Fruit fly (Drosophila melanogaster) whole organism, embryonic: ENCODE measurements around the gene CG32413.

Experiments
- B-H1 ChIP-seq: fragments of 200-800 bp; sonication (Bioruptor generic); IDR thresholded peaks from 3 replicates; pipeline ENCODE4 v1.3.6; 2022; ENCODE audit warnings: missing biosample characterization, missing genetic modification characterization
- CG10267 ChIP-seq: fragments of 200-800 bp; sonication (Bioruptor generic); optimal IDR thresholded peaks from 2 replicates; lab custom pipeline; 2018; ENCODE audit warnings: missing biosample characterization, mild to moderate bottlenecking, missing genetic modification characterization, moderate library complexity
- CG10654 ChIP-seq: fragments of 200-800 bp; sonication (Bioruptor generic); optimal IDR thresholded peaks from 2 replicates; lab custom pipeline; 2016; ENCODE audit warnings: missing biosample characterization, missing genetic modification characterization
- CG11093 ChIP-seq: fragments of 200-800 bp; sonication (Bioruptor generic); IDR thresholded peaks from 3 replicates; pipeline ENCODE4 v1.3.6; 2022; ENCODE audit warnings: missing biosample characterization, missing genetic modification characterization
- CG11696 ChIP-seq: fragments of 200-800 bp; sonication (Bioruptor generic); IDR thresholded peaks from 2 replicates; pipeline ENCODE4 v1.3.6; 2022; ENCODE audit warnings: missing biosample characterization, missing genetic modification characterization
- CG12104 ChIP-seq: fragments of 200-800 bp; sonication (Bioruptor generic); optimal IDR thresholded peaks from 3 replicates; lab custom pipeline; 2016; ENCODE audit warnings: missing biosample characterization, missing genetic modification characterization
- CG12391 ChIP-seq: fragments of 200-800 bp; sonication (Bioruptor generic); optimal IDR thresholded peaks from 3 replicates; lab custom pipeline; 2018; ENCODE audit warnings: missing biosample characterization, mild to moderate bottlenecking, missing genetic modification characterization, moderate library complexity
- CG13775 ChIP-seq: fragments of 200-800 bp; sonication (Bioruptor generic); optimal IDR thresholded peaks from 3 replicates; lab custom pipeline; 2017; ENCODE audit warnings: missing biosample characterization, mild to moderate bottlenecking, missing genetic modification characterization
- CG14965 ChIP-seq: fragments of 200-800 bp; sonication (Bioruptor generic); optimal IDR thresholded peaks from 2 replicates; lab custom pipeline; 2016; ENCODE audit warnings: missing biosample characterization, missing genetic modification characterization, borderline replicate concordance
- CG15269 ChIP-seq: fragments of 200-800 bp; sonication (Bioruptor generic); optimal IDR thresholded peaks from 2 replicates; lab custom pipeline; 2018; ENCODE audit warnings: missing biosample characterization, mild to moderate bottlenecking, missing genetic modification characterization, moderate library complexity
- CG1603 ChIP-seq: fragments of 200-800 bp; sonication (Bioruptor generic); optimal IDR thresholded peaks from 2 replicates; lab custom pipeline; 2019; ENCODE audit warnings: missing biosample characterization, mild to moderate bottlenecking, missing genetic modification characterization, moderate library complexity
- CG17568 ChIP-seq: fragments of 200-800 bp; sonication (Bioruptor generic); optimal IDR thresholded peaks from 2 replicates; lab custom pipeline; 2018; ENCODE audit warnings: missing biosample characterization, mild to moderate bottlenecking, missing genetic modification characterization, moderate library complexity
- CG18262 ChIP-seq: fragments of 200-800 bp; optimal IDR thresholded peaks from 3 replicates; lab custom pipeline; 2019; ENCODE audit warnings: missing biosample characterization, mild to moderate bottlenecking, missing genetic modification characterization, moderate library complexity
- CG30020 ChIP-seq: fragments of 200-800 bp; optimal IDR thresholded peaks from 2 replicates; lab custom pipeline; 2019; ENCODE audit warnings: missing biosample characterization, mild to moderate bottlenecking, missing genetic modification characterization, moderate library complexity
- CG30403 ChIP-seq: fragments of 200-800 bp; sonication (Bioruptor generic); optimal IDR thresholded peaks from 3 replicates; lab custom pipeline; 2016; ENCODE audit warnings: missing biosample characterization, missing genetic modification characterization
- CG32767 ChIP-seq: fragments of 200-800 bp; sonication (Bioruptor generic); IDR thresholded peaks from 2 replicates; pipeline ENCODE4 v1.3.6; 2022; ENCODE audit warnings: missing biosample characterization, missing genetic modification characterization
- CG3281 ChIP-seq: fragments of 200-800 bp; sonication (Bioruptor generic); optimal IDR thresholded peaks from 3 replicates; lab custom pipeline; 2017; ENCODE audit warnings: missing biosample characterization, mild to moderate bottlenecking, missing genetic modification characterization
- CG4360 ChIP-seq: fragments of 200-800 bp; sonication (Bioruptor generic); IDR thresholded peaks from 2 replicates; pipeline ENCODE4 v1.3.6; 2022; ENCODE audit warnings: missing biosample characterization, missing genetic modification characterization
- CG6689 ChIP-seq: fragments of 200-800 bp; sonication (Bioruptor generic); IDR thresholded peaks from 2 replicates; pipeline ENCODE4 v1.3.6; 2022; ENCODE audit warnings: missing biosample characterization, missing genetic modification characterization
- CG6813 ChIP-seq: fragments of 200-800 bp; sonication (Bioruptor generic); optimal IDR thresholded peaks from 2 replicates; lab custom pipeline; 2017; ENCODE audit warnings: missing biosample characterization, missing genetic modification characterization, mild to moderate bottlenecking, moderate library complexity, missing genetic modification reagents
- CG7271 ChIP-seq: fragments of 200-800 bp; sonication (Bioruptor generic); optimal IDR thresholded peaks from 2 replicates; lab custom pipeline; 2018; ENCODE audit warnings: missing biosample characterization, mild to moderate bottlenecking, missing genetic modification characterization, moderate library complexity
- CG7556 ChIP-seq: fragments of 200-800 bp; sonication (Bioruptor generic); optimal IDR thresholded peaks from 2 replicates; lab custom pipeline; 2017; ENCODE audit warnings: missing biosample characterization, mild to moderate bottlenecking, missing genetic modification characterization
- CG7987 ChIP-seq: fragments of 200-800 bp; sonication (Bioruptor generic); optimal IDR thresholded peaks from 2 replicates; lab custom pipeline; 2018; ENCODE audit warnings: missing biosample characterization, mild to moderate bottlenecking, missing genetic modification characterization, moderate library complexity
- CG8924 ChIP-seq: fragments of 200-800 bp; optimal IDR thresholded peaks from 3 replicates; lab custom pipeline; 2019; ENCODE audit warnings: missing biosample characterization, mild to moderate bottlenecking, missing genetic modification characterization, moderate library complexity
- CG9215 ChIP-seq: fragments of 200-800 bp; sonication (Bioruptor generic); IDR thresholded peaks from 2 replicates; pipeline ENCODE4 v1.3.6; 2022; ENCODE audit warnings: missing biosample characterization, missing genetic modification characterization
- CG9817 ChIP-seq: fragments of 200-800 bp; sonication (Bioruptor generic); optimal IDR thresholded peaks from 2 replicates; lab custom pipeline; 2018; ENCODE audit warnings: missing biosample characterization, mild to moderate bottlenecking, missing genetic modification characterization, moderate library complexity
- Deaf1 ChIP-seq: fragments of 200-800 bp; optimal IDR thresholded peaks from 3 replicates; lab custom pipeline; 2019; ENCODE audit warnings: missing biosample characterization, mild to moderate bottlenecking, missing genetic modification characterization, moderate library complexity
- E2f2 ChIP-seq: fragments of 200-800 bp; sonication (Bioruptor generic); IDR thresholded peaks from 2 replicates; pipeline ENCODE4 v1.3.6; 2022; ENCODE audit warnings: missing biosample characterization, missing genetic modification characterization
- Fer3 ChIP-seq: fragments of 200-800 bp; sonication (Bioruptor generic); optimal IDR thresholded peaks from 2 replicates; lab custom pipeline; 2018; ENCODE audit warnings: missing biosample characterization, mild to moderate bottlenecking, missing genetic modification characterization, moderate library complexity
- GATAe ChIP-seq: fragments of 200-800 bp; sonication (Bioruptor generic); conservative IDR thresholded peaks from 2 replicates; pipeline ENCODE4 v1.3.6; 2022; ENCODE audit warnings: missing biosample characterization, missing genetic modification characterization
- Hmr ChIP-seq: fragments of 200-800 bp; sonication (Bioruptor generic); optimal IDR thresholded peaks from 3 replicates; lab custom pipeline; 2017; ENCODE audit warnings: mild to moderate bottlenecking, missing biosample characterization, missing genetic modification reagents, missing genetic modification characterization
- Lim3 ChIP-seq: fragments of 200-800 bp; sonication (Bioruptor generic); IDR thresholded peaks from 2 replicates; pipeline ENCODE4 v1.3.6; 2022; ENCODE audit warnings: missing biosample characterization, missing genetic modification characterization
- Mad ChIP-seq: fragments of 200-800 bp; sonication (Bioruptor generic); optimal IDR thresholded peaks from 2 replicates; lab custom pipeline; 2016; ENCODE audit warnings: missing biosample characterization, missing genetic modification characterization
- Side ChIP-seq: fragments of 200-800 bp; sonication (Bioruptor generic); optimal IDR thresholded peaks from 2 replicates; lab custom pipeline; 2016; ENCODE audit warnings: missing biosample characterization, missing genetic modification characterization
- Taf1 ChIP-seq: fragments of 200-800 bp; sonication (Bioruptor generic); IDR thresholded peaks from 2 replicates; pipeline ENCODE4 v1.3.6; 2022; ENCODE audit warnings: missing biosample characterization, missing genetic modification characterization
- croc ChIP-seq: fragments of 200-800 bp; sonication (Bioruptor generic); conservative IDR thresholded peaks from 3 replicates; pipeline ENCODE4 v1.3.6; 2022; ENCODE audit warnings: missing biosample characterization, missing genetic modification characterization
- eyg ChIP-seq: fragments of 200-800 bp; sonication (Bioruptor generic); optimal IDR thresholded peaks from 3 replicates; lab custom pipeline; 2016; ENCODE audit warnings: missing biosample characterization, missing genetic modification characterization
- fd3F ChIP-seq: fragments of 200-800 bp; sonication (Bioruptor generic); optimal IDR thresholded peaks from 2 replicates; lab custom pipeline; 2018; ENCODE audit warnings: missing biosample characterization, mild to moderate bottlenecking, missing genetic modification characterization, moderate library complexity
- ftz-f1 ChIP-seq: fragments of 200-800 bp; sonication (Bioruptor generic); optimal IDR thresholded peaks from 2 replicates; lab custom pipeline; 2016; ENCODE audit warnings: missing biosample characterization, missing genetic modification characterization
- fu2 ChIP-seq: fragments of 200-800 bp; sonication (Bioruptor generic); optimal IDR thresholded peaks from 2 replicates; lab custom pipeline; 2016; ENCODE audit warnings: missing biosample characterization, missing genetic modification characterization
- insv ChIP-seq, 2 experiments: fragments of 200-800 bp; sonication (Bioruptor generic); optimal IDR thresholded peaks; 3 replicates each; lab custom pipeline; 2016 to 2018; ENCODE audit warnings: missing biosample characterization in 2 of 2, missing genetic modification characterization in 2 of 2
- luna ChIP-seq: fragments of 200-800 bp; sonication (Bioruptor generic); optimal IDR thresholded peaks from 2 replicates; lab custom pipeline; 2016; ENCODE audit warnings: missing biosample characterization, missing genetic modification characterization
- onecut ChIP-seq: fragments of 200-800 bp; sonication (Bioruptor generic); IDR thresholded peaks from 2 replicates; pipeline ENCODE4 v1.3.6; 2022; ENCODE audit warnings: missing biosample characterization, missing genetic modification characterization
- pb ChIP-seq: fragments of 200-800 bp; sonication (Bioruptor generic); optimal IDR thresholded peaks from 3 replicates; lab custom pipeline; 2016; ENCODE audit warnings: missing biosample characterization, missing genetic modification characterization
- sima ChIP-seq: fragments of 200-800 bp; sonication (Bioruptor generic); optimal IDR thresholded peaks from 2 replicates; lab custom pipeline; 2016; ENCODE audit warnings: missing biosample characterization, missing genetic modification characterization
- sug ChIP-seq: fragments of 200-800 bp; optimal IDR thresholded peaks from 2 replicates; lab custom pipeline; 2019; ENCODE audit warnings: missing biosample characterization, mild to moderate bottlenecking, missing genetic modification characterization, moderate library complexity
- tll ChIP-seq, 2 experiments: fragments of 200-800 bp in 1 of 2; fragments of >200 bp in 1 of 2; sonication (Bioruptor generic) in 1 of 2; optimal IDR thresholded peaks; 2 replicates each; lab custom pipeline; 2017 to 2019; ENCODE audit warnings: missing biosample characterization in 2 of 2, missing genetic modification characterization in 2 of 2, mild to moderate bottlenecking in 1 of 2, moderate library complexity in 1 of 2
- twi ChIP-seq: fragments of 200-800 bp; optimal IDR thresholded peaks from 2 replicates; lab custom pipeline; 2019; ENCODE audit warnings: missing biosample characterization, mild to moderate bottlenecking, missing genetic modification characterization, moderate library complexity
- wdn ChIP-seq: fragments of 200-800 bp; sonication (Bioruptor generic); IDR thresholded peaks from 2 replicates; pipeline ENCODE4 v1.3.6; 2022; ENCODE audit warnings: missing biosample characterization, missing genetic modification characterization
- wor ChIP-seq: fragments of 200-800 bp; sonication (Bioruptor generic); IDR thresholded peaks from 2 replicates; pipeline ENCODE4 v1.3.6; 2022; ENCODE audit warnings: missing biosample characterization, missing genetic modification characterization

CG32413 gene

dm6 chr3L:5869614-5870204, 34.1 kb downstream of the CG32413 start (continued):
- TF ChIP-seq CG10654 (GFP tag; lab: Kevin White, UChicago) = peak; percentile 84
- TF ChIP-seq CG6689 (GFP tag; lab: Robert Waterston, UW) = peak; percentile 54
- TF ChIP-seq Hmr (GFP tag; lab: Kevin White, UChicago) = peak; percentile 62
- TF ChIP-seq CG8924 = peak; percentile 15
- peak; percentile 63 for TF ChIP-seq pb (GFP tag; lab: Kevin White, UChicago)
- TF ChIP-seq GATAe (GFP tag; lab: Robert Waterston, UW) = no peak
- peak; percentile 46 for TF ChIP-seq CG12391 (tag; lab: Kevin White, UChicago)
- TF ChIP-seq CG6813 (GFP tag; lab: Kevin White, UChicago) = no peak
- 0 out of 2 replicates have a peak, but pooled peaks have one; percentile 25 for TF ChIP-seq CG32767
- TF ChIP-seq CG18262 (tag; lab: Kevin White, UChicago) = peak; percentile 51
- no peak for TF ChIP-seq CG11696
- no peak for TF ChIP-seq luna (GFP tag; lab: Kevin White, UChicago)
- TF ChIP-seq CG7271 = no peak
- peak; percentile 80 for TF ChIP-seq Fer3
- peak; percentile 63 for TF ChIP-seq CG1603
- TF ChIP-seq Taf1 = no peak
- TF ChIP-seq Mad (GFP tag; lab: Kevin White, UChicago) = peak; percentile 1
- peak; percentile 93 for TF ChIP-seq CG7987 (GFP tag; lab: Kevin White, UChicago)
- TF ChIP-seq wdn (GFP tag; lab: Robert Waterston, UW) = peak; percentile 63
- TF ChIP-seq Lim3 (GFP tag; lab: Robert Waterston, UW) = no peak
- TF ChIP-seq sug (tag; lab: Kevin White, UChicago) = no peak
- peak; percentile 61 for TF ChIP-seq CG9817 (tag; lab: Kevin White, UChicago)
- TF ChIP-seq CG13775 (GFP tag; lab: Kevin White, UChicago) = peak; percentile 1
- no peak for TF ChIP-seq CG7556
- TF ChIP-seq fu2 (GFP tag; lab: Kevin White, UChicago) = no peak
- peak; percentile 37; the same call in 1 of the 3 replicates for TF ChIP-seq CG11093 (GFP tag; lab: Robert Waterston, UW)
- peak; percentile 48 for TF ChIP-seq E2f2 (GFP tag; lab: Robert Waterston, UW)
- TF ChIP-seq CG10267 = peak; percentile 82
- TF ChIP-seq insv (GFP tag; optimal IDR thresholded peaks at IDR 0.05; lab: Kevin White, UChicago) = peak in 1 of 2 experiments; percentile 70
- no peak for TF ChIP-seq wor (GFP tag; lab: Robert Waterston, UW)
- peak; percentile 36 for TF ChIP-seq CG12104
- TF ChIP-seq Deaf1 (tag; lab: Kevin White, UChicago) = peak; percentile 51
- peak; percentile 56 for TF ChIP-seq CG30403 (GFP tag; lab: Kevin White, UChicago)
- TF ChIP-seq CG30020 (tag; lab: Kevin White, UChicago) = no peak
- TF ChIP-seq CG9215 = peak; percentile 55; the same call in 1 of the 2 replicates
- no peak for TF ChIP-seq eyg (GFP tag; lab: Kevin White, UChicago)
- peak; percentile 50 for TF ChIP-seq CG14965 (GFP tag; lab: Kevin White, UChicago)
- peak; percentile 19 for TF ChIP-seq twi
- no peak for TF ChIP-seq Side (GFP tag; lab: Kevin White, UChicago)
- peak; percentile 94 for TF ChIP-seq CG4360 (GFP tag; lab: Robert Waterston, UW)
- peak; percentile 24; the same call in 1 of the 3 replicates for TF ChIP-seq B-H1
- no peak for TF ChIP-seq CG17568 (GFP tag; lab: Kevin White, UChicago)
- no peak for TF ChIP-seq tll (GFP tag; optimal IDR thresholded peaks at IDR 0.05; lab: Kevin White, UChicago)
- peak; percentile 28 for TF ChIP-seq sima (GFP tag; lab: Kevin White, UChicago)
- peak; percentile 46 for TF ChIP-seq fd3F (GFP tag; lab: Kevin White, UChicago)
- peak; percentile 68 for TF ChIP-seq croc (GFP tag; lab: Robert Waterston, UW)
- peak; percentile 49 for TF ChIP-seq ftz-f1
- TF ChIP-seq CG15269 = peak; percentile 54
- TF ChIP-seq CG3281 = no peak
- TF ChIP-seq onecut (GFP tag; lab: Robert Waterston, UW) = peak; percentile 75
